Worm (Caenorhabditis elegans) whole organism, young adult: ENCODE results near the gene sco-1.

Source experiments
- B0261.1 ChIP-seq: sonication (generic microtip); optimal IDR thresholded peaks from 2 replicates; lab custom pipeline; 2016; ENCODE audit warnings: mild to moderate bottlenecking, missing genetic modification characterization, moderate library complexity, missing compliant biosample characterization
- D2030.7 ChIP-seq: fragments of 200-800 bp; sonication (Bioruptor generic); IDR thresholded peaks from 2 replicates; pipeline ENCODE4 v1.3.6; 2022; ENCODE audit warnings: missing genetic modification reagents, missing genetic modification characterization, missing compliant biosample characterization
- F37B4.10 ChIP-seq: fragments of 200-800 bp; sonication (Bioruptor generic); IDR thresholded peaks from 2 replicates; pipeline ENCODE4 v1.3.6; 2022; ENCODE audit warnings: missing genetic modification characterization, missing compliant biosample characterization
- F52B5.7 ChIP-seq: sonication (generic microtip); optimal IDR thresholded peaks from 2 replicates; lab custom pipeline; 2016; ENCODE audit warnings: mild to moderate bottlenecking, missing genetic modification characterization, missing compliant biosample characterization
- F57A8.1 ChIP-seq: fragments of 200-800 bp; sonication (Bioruptor generic); optimal IDR thresholded peaks from 2 replicates; lab custom pipeline; 2018; ENCODE audit warnings: mild to moderate bottlenecking, missing genetic modification characterization, moderate library complexity, missing compliant biosample characterization
- T07F8.4 ChIP-seq: sonication (generic microtip); optimal IDR thresholded peaks from 2 replicates; lab custom pipeline; 2016; ENCODE audit warnings: mild to moderate bottlenecking, missing genetic modification characterization, moderate library complexity, missing compliant biosample characterization
- T26A5.8 ChIP-seq: sonication (generic microtip); optimal IDR thresholded peaks from 2 replicates; lab custom pipeline; 2016; ENCODE audit warnings: missing genetic modification characterization, missing compliant biosample characterization
- Y53G8AR.9 ChIP-seq: fragments of 200-800 bp; sonication (Bioruptor generic); conservative IDR thresholded peaks from 2 replicates; pipeline ENCODE4 v1.3.6; 2022; ENCODE audit warnings: missing genetic modification reagents, missing genetic modification characterization, missing compliant biosample characterization
- akir-1 ChIP-seq: fragments of 200-800 bp; sonication (Bioruptor generic); optimal IDR thresholded peaks from 2 replicates; lab custom pipeline; 2018; ENCODE audit warnings: mild to moderate bottlenecking, missing genetic modification characterization, moderate library complexity, missing compliant biosample characterization
- aptf-3 ChIP-seq: fragments of 200-800 bp; sonication (Bioruptor generic); IDR thresholded peaks from 2 replicates; pipeline ENCODE4 v1.3.6; 2022; ENCODE audit warnings: missing genetic modification characterization, missing compliant biosample characterization
- atf-7 ChIP-seq: sonication (generic microtip); optimal IDR thresholded peaks from 2 replicates; lab custom pipeline; 2017; ENCODE audit warnings: mild to moderate bottlenecking, missing genetic modification characterization, missing compliant biosample characterization
- athp-1 ChIP-seq: sonication (generic microtip); optimal IDR thresholded peaks from 2 replicates; lab custom pipeline; 2017; ENCODE audit warnings: mild to moderate bottlenecking, missing genetic modification characterization, missing compliant biosample characterization
- cebp-1 ChIP-seq, 2 experiments: fragments of 200-800 bp in 1 of 2; sonication (Bioruptor generic) in 1 of 2; sonication (generic microtip) in 1 of 2; IDR thresholded peaks in 1 of 2; optimal IDR thresholded peaks in 1 of 2; 2 replicates each; pipeline versions ENCODE4 v1.3.6 to Lab custom; 2017 to 2022; ENCODE audit warnings: missing compliant biosample characterization in 2 of 2, missing genetic modification characterization in 2 of 2, mild to moderate bottlenecking in 1 of 2, missing genetic modification reagents in 1 of 2, moderate library complexity in 1 of 2
- ceh-100 ChIP-seq: fragments of 200-800 bp; sonication (Bioruptor generic); IDR thresholded peaks from 2 replicates; pipeline ENCODE4 v1.3.6; 2022; ENCODE audit warnings: missing genetic modification reagents, missing genetic modification characterization, missing compliant biosample characterization
- ceh-40 ChIP-seq: fragments of 200-800 bp; sonication (Bioruptor generic); IDR thresholded peaks from 2 replicates; pipeline ENCODE4 v1.3.6; 2022; ENCODE audit warnings: missing genetic modification characterization, missing compliant biosample characterization
- ceh-58 ChIP-seq: fragments of 200-800 bp; sonication (Bioruptor generic); IDR thresholded peaks from 2 replicates; pipeline ENCODE4 v1.3.6; 2022; ENCODE audit warnings: missing genetic modification characterization, missing compliant biosample characterization
- chd-7 ChIP-seq: sonication (generic microtip); optimal IDR thresholded peaks from 2 replicates; lab custom pipeline; 2016; ENCODE audit warnings: mild to moderate bottlenecking, missing genetic modification characterization, moderate library complexity, missing compliant biosample characterization
- dpff-1 ChIP-seq: sonication (generic microtip); optimal IDR thresholded peaks from 2 replicates; lab custom pipeline; 2017; ENCODE audit warnings: mild to moderate bottlenecking, missing genetic modification characterization, missing compliant biosample characterization
- ekl-4 ChIP-seq: fragments of 200-800 bp; sonication (Bioruptor generic); IDR thresholded peaks from 2 replicates; pipeline ENCODE4 v1.3.6; 2022; ENCODE audit warnings: missing genetic modification reagents, missing genetic modification characterization, missing compliant biosample characterization
- fkh-3 ChIP-seq: sonication (generic microtip); optimal IDR thresholded peaks from 2 replicates; lab custom pipeline; 2016; ENCODE audit warnings: mild to moderate bottlenecking, missing genetic modification characterization, missing compliant biosample characterization
- hmg-20 ChIP-seq: fragments of 200-800 bp; sonication (Bioruptor generic); IDR thresholded peaks from 2 replicates; pipeline ENCODE4 v1.3.6; 2022; ENCODE audit warnings: missing genetic modification reagents, missing genetic modification characterization, missing compliant biosample characterization
- hrde-1 ChIP-seq: sonication (generic microtip); optimal IDR thresholded peaks from 2 replicates; lab custom pipeline; 2016; ENCODE audit warnings: missing genetic modification characterization, mild to moderate bottlenecking, missing compliant biosample characterization, moderate library complexity, missing genotype, missing genetic modification reagents, borderline replicate concordance
- let-607 ChIP-seq, 2 experiments: fragments of 200-800 bp in 1 of 2; sonication (Bioruptor generic) in 1 of 2; sonication (generic microtip) in 1 of 2; optimal IDR thresholded peaks; 2 replicates each; lab custom pipeline; 2016 to 2018; ENCODE audit warnings: mild to moderate bottlenecking in 2 of 2, missing compliant biosample characterization in 2 of 2, missing genetic modification characterization in 2 of 2, moderate library complexity in 2 of 2, missing genotype in 1 of 2
- nfyb-1 ChIP-seq: fragments of 200-800 bp; sonication (Bioruptor generic); IDR thresholded peaks from 2 replicates; pipeline ENCODE4 v1.3.6; 2022; ENCODE audit warnings: missing genetic modification reagents, missing genetic modification characterization, missing compliant biosample characterization
- nhr-120 ChIP-seq: fragments of 200-800 bp; sonication (Bioruptor generic); IDR thresholded peaks from 2 replicates; pipeline ENCODE4 v1.3.6; 2022; ENCODE audit warnings: missing genetic modification characterization, missing compliant biosample characterization
- rec-8 ChIP-seq, 2 experiments: sonication (generic microtip); optimal IDR thresholded peaks; 2 replicates each; lab custom pipeline; 2016; ENCODE audit warnings: mild to moderate bottlenecking in 2 of 2, missing genetic modification characterization in 2 of 2, missing genetic modification reagents in 2 of 2, missing genotype in 2 of 2, missing biosample characterization in 1 of 2, missing compliant biosample characterization in 1 of 2, moderate library complexity in 1 of 2
- sdz-38 ChIP-seq: sonication (generic microtip); optimal IDR thresholded peaks from 2 replicates; lab custom pipeline; 2016; ENCODE audit warnings: missing genotype, missing genetic modification characterization, missing compliant biosample characterization
- sea-2 ChIP-seq: fragments of 200-800 bp; sonication (Bioruptor generic); IDR thresholded peaks from 2 replicates; pipeline ENCODE4 v1.3.6; 2022; ENCODE audit warnings: missing genetic modification characterization, missing compliant biosample characterization
- snpc-4 ChIP-seq, 5 experiments: fragments of 150-350 bp in 1 of 5; sonication (generic microtip) in 4 of 5; optimal IDR thresholded peaks; 2 replicates each; lab custom pipeline; 2014 to 2018; ENCODE audit warnings: missing genetic modification characterization in 5 of 5, missing biosample characterization in 3 of 5, antibody characterized with exemption in 2 of 5, mild to moderate bottlenecking in 2 of 5, missing compliant biosample characterization in 2 of 5, missing genotype in 2 of 5, moderate library complexity in 2 of 5, missing genetic modification reagents in 1 of 5
- somi-1 ChIP-seq: fragments of 200-800 bp; sonication (Bioruptor generic); optimal IDR thresholded peaks from 2 replicates; lab custom pipeline; 2018; ENCODE audit warnings: mild to moderate bottlenecking, missing genetic modification characterization, missing compliant biosample characterization
- ztf-22 ChIP-seq: fragments of 200-800 bp; sonication (Bioruptor generic); optimal IDR thresholded peaks from 2 replicates; lab custom pipeline; 2018; ENCODE audit warnings: mild to moderate bottlenecking, missing genetic modification characterization, moderate library complexity, missing compliant biosample characterization
- ztf-3 ChIP-seq: fragments of 200-800 bp; sonication (Bioruptor generic); optimal IDR thresholded peaks from 2 replicates; lab custom pipeline; 2018; ENCODE audit warnings: mild to moderate bottlenecking, missing genetic modification characterization, missing compliant biosample characterization
- ztf-6 ChIP-seq: fragments of 200-800 bp; sonication (Bioruptor generic); IDR thresholded peaks from 2 replicates; pipeline ENCODE4 v1.3.6; 2022; ENCODE audit warnings: missing genetic modification reagents, missing genetic modification characterization, missing compliant biosample characterization

sco-1 gene

DNA sequence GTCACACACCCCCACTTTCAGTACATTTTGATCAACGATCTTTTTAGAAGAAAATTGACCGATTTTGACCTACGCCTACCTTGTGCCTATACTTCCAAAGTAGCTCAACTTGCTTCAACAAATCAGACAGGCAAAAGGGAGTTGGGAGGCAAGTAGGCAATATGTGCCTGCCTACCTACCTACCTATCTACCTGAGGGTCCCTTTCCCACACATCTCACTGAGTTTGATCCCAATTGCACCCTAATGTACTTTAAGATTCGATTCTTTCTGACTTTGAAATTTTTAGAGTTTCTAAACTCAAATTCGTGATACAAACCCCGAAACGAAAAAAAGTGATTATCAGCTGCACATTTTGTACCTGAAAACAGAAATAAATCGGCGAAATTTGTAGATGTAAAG, 31.7 kb upstream of the sco-1 start:
- TF ChIP-seq ekl-4 (GFP tag; lab: Robert Waterston, UW) (no peak), nfyb-1 (GFP tag; lab: Robert Waterston, UW) (no peak), aptf-3 (GFP tag; lab: Robert Waterston, UW) (no peak), sea-2 (no peak), ztf-3 (GFP tag; lab: Kevin White, UChicago) (no peak), dpff-1 (tag; lab: Kevin White, UChicago) (no peak), rec-8 (tag; optimal IDR thresholded peaks at IDR 0.05; lab: Kevin White, UChicago) (no peak), chd-7 (tag; lab: Kevin White, UChicago) (no peak), hrde-1 (tag; lab: Kevin White, UChicago) (no peak), ceh-40 (no peak), ceh-58 (GFP tag; lab: Robert Waterston, UW) (no peak), D2030.7 (no peak), nhr-120 (GFP tag; lab: Robert Waterston, UW) (no peak), sdz-38 (no peak), ztf-6 (no peak), ztf-22 (GFP tag; lab: Kevin White, UChicago) (no peak), T07F8.4 (tag; lab: Kevin White, UChicago) (no peak), F57A8.1 (no peak), Y53G8AR.9 (GFP tag; lab: Robert Waterston, UW) (no peak)

DNA sequence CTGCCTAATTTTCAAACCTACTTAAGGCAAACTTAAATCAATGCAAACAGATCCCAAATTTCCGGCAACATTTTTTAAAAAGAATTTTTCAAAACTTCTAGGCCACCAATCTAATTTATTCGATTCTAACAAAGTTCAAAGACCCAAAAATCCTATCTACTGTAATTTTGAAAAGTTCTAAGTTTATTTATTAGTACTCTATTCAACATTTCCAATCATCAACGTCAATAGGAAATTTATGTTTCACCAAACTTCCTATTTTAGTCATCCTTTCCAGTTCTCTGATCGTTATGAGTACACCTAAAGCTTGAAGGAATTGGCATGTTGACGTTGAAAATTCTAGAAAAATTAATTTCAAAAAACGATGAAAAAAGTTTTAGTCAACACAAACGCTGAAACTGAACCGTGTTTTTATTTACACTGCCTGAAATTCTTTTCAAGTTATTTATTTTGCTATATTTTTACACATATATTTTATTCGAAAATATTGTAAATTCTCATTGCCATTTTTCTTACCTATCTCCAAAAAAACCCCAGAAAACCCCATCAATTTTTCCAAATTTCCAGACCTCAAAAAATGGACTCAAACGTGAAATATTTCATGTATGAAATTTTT, 23.7 kb upstream of the sco-1 start, which contains the start of gene npr-42:
Gene npr-42 (plus strand): TSS at position 566 of the 616 bp plus-strand sequence.
- TF ChIP-seq cebp-1 (GFP tag; IDR thresholded peaks at IDR 0.05; lab: Robert Waterston, UW) (no peak), cebp-1 (tag; optimal IDR thresholded peaks at IDR 0.05; lab: Kevin White, UChicago) (no peak), F37B4.10 (GFP tag; lab: Robert Waterston, UW) (no peak), fkh-3 (tag; lab: Kevin White, UChicago) (no peak), akir-1 (GFP tag; lab: Kevin White, UChicago) (no peak), athp-1 (tag; lab: Kevin White, UChicago) (no peak), ztf-6 (no peak), ceh-100 (no peak), hrde-1 (tag; lab: Kevin White, UChicago) (no peak), ceh-58 (GFP tag; lab: Robert Waterston, UW) (no peak), F52B5.7 (tag; lab: Kevin White, UChicago) (no peak), rec-8 (tag; optimal IDR thresholded peaks at IDR 0.05; lab: Kevin White, UChicago) (no peak), let-607 (tag; optimal IDR thresholded peaks at IDR 0.05; lab: Kevin White, UChicago) (no peak), atf-7 (tag; lab: Kevin White, UChicago) (no peak), hmg-20 (GFP tag; lab: Robert Waterston, UW) (no peak)

DNA sequence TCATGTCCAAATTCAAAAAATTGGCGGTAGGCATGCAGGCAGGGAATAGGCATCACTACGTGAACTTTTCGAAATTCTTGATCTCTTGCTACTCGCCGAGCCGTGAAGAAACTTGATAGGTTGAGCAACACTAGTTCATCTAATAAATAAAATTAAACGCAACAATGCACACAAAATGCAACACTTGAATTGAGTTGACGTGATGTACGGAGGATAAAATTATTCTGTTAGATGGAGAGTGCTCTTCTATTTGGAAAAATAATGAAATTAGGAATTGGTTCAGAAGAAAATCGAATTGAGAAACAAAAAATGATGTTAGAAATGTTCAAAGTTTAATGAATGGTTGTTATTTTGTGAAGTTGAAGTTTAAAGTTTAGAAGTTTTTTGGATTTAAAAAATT, 22.5 kb upstream of the sco-1 start:
- TF ChIP-seq ceh-40 = no peak
- TF ChIP-seq somi-1 (GFP tag; lab: Kevin White, UChicago) = no peak
- TF ChIP-seq D2030.7 = no peak
- TF ChIP-seq snpc-4 (GFP tag; optimal IDR thresholded peaks at IDR 0.05; lab: Kevin White, UChicago) = no peak
- TF ChIP-seq snpc-4 (tag; optimal IDR thresholded peaks at IDR 0.05; lab: Kevin White, UChicago) = no peak
- TF ChIP-seq B0261.1 (tag; lab: Kevin White, UChicago) = no peak
- TF ChIP-seq, all 124 proteins: peak for 0

DNA sequence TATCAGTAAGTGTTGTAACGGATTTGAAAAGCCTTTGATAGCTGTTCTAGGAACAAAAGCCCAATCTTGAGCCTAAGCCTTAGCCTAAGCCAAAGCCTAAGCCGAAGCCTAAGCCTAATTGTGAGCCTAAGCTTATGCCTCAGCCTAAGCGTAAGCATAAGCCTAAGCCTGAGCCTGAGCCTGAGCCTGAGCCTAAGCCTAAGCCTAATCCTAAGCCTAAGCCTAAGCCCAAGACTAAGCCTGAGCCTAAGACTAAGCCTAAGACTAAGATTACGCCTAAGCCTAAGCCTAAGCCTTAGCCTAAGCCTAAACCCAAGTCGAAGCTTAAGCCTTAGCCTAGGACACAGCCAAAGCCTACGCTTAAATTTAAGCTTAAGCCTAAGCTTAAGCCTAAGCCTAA, 21.8 kb upstream of the sco-1 start:
- no peak for TF ChIP-seq T26A5.8
